Worm (Caenorhabditis elegans) whole organism, L1 larva: ENCODE data around the gene F40C5.2.

Experiments used
- alr-1 ChIP-seq: fragments of 200-800 bp; sonication (Bioruptor generic); optimal IDR thresholded peaks from 2 replicates; lab custom pipeline; 2018; ENCODE audit warnings: borderline replicate concordance, mild to moderate bottlenecking, missing genetic modification characterization, missing compliant biosample characterization
- ama-1 ChIP-seq: fragments of 150-350 bp; optimal IDR thresholded peaks from 2 replicates; lab custom pipeline; 2014
- lin-15B ChIP-seq: fragments of 150-350 bp; sonication (generic microtip); optimal IDR thresholded peaks from 3 replicates; lab custom pipeline; 2014; ENCODE audit warnings: missing biosample characterization, missing genetic modification characterization
- nhr-47 ChIP-seq: sonication (generic microtip); optimal IDR thresholded peaks from 2 replicates; lab custom pipeline; 2016; ENCODE audit warnings: mild to moderate bottlenecking, missing genetic modification characterization, moderate library complexity, missing compliant biosample characterization
- tbx-2 ChIP-seq: sonication (generic microtip); optimal IDR thresholded peaks from 2 replicates; lab custom pipeline; 2016; ENCODE audit warnings: missing genetic modification characterization, missing compliant biosample characterization
- zip-4 ChIP-seq: fragments of 200-800 bp; sonication (Bioruptor generic); optimal IDR thresholded peaks from 2 replicates; lab custom pipeline; 2018; ENCODE audit warnings: mild to moderate bottlenecking, missing genetic modification characterization, moderate library complexity, missing compliant biosample characterization

DNA sequence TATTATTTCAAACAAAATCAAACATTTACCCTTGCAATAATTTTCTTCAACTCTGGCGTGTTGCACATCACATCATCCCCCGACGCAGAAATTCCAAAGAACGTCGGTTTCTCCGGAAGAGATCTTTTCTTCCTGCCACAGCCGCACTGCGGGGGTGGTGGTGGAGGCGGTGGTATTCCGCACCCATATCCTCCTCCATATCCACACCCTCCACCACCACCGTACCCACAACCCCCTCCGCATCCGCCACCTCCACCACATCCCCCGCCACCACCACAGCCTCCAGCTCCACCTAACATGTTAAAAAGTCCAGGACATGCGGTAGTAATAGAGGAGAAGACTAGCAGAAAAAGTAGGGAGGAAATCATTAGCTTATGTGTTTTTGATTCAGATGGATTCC is 15.9 kb upstream of the F40C5.2 start, which contains the start of gene grl-29:
- no peak for TF ChIP-seq ama-1
- TF ChIP-seq lin-15B (tag; lab: Kevin White, UChicago) = no peak
- TF ChIP-seq zip-4 (GFP tag; lab: Kevin White, UChicago) = no peak
- TF ChIP-seq alr-1 (tag; lab: Kevin White, UChicago) = no peak
- TF ChIP-seq nhr-47 = no peak
- no peak for TF ChIP-seq tbx-2
